Fruit fly (Drosophila melanogaster) whole organism, embryonic: ENCODE measurements around the gene Eip63E.

Source experiments
- Antp ChIP-seq: fragments of 200-800 bp; sonication (Bioruptor generic); optimal IDR thresholded peaks from 3 replicates; lab custom pipeline; 2016; ENCODE audit warnings: missing biosample characterization, missing genetic modification characterization
- Asciz ChIP-seq: fragments of 200-800 bp; sonication (Bioruptor generic); optimal IDR thresholded peaks from 2 replicates; lab custom pipeline; 2017; ENCODE audit warnings: missing biosample characterization, mild to moderate bottlenecking, missing genetic modification characterization, missing genetic modification reagents
- Atf-2 ChIP-seq: fragments of 200-800 bp; sonication (Bioruptor generic); optimal IDR thresholded peaks from 2 replicates; lab custom pipeline; 2016; ENCODE audit warnings: missing biosample characterization, missing genetic modification characterization
- Atf6 ChIP-seq: fragments of 200-800 bp; sonication (Bioruptor generic); IDR thresholded peaks from 2 replicates; pipeline ENCODE4 v1.3.6; 2022; ENCODE audit warnings: missing biosample characterization, missing genetic modification characterization
- Bgb ChIP-seq: fragments of 200-800 bp; sonication (Bioruptor generic); IDR thresholded peaks from 2 replicates; pipeline ENCODE4 v1.3.6; 2022; ENCODE audit warnings: missing biosample characterization, missing genetic modification characterization; ENCODE audit not compliant: partially characterized antibody
- CG11696 ChIP-seq: fragments of 200-800 bp; sonication (Bioruptor generic); IDR thresholded peaks from 2 replicates; pipeline ENCODE4 v1.3.6; 2022; ENCODE audit warnings: missing biosample characterization, missing genetic modification characterization
- CG12236 ChIP-seq: fragments of 200-800 bp; sonication (Bioruptor generic); optimal IDR thresholded peaks from 2 replicates; lab custom pipeline; 2016; ENCODE audit warnings: missing biosample characterization, missing genetic modification characterization
- CG14014 ChIP-seq: fragments of 200-800 bp; sonication (Bioruptor generic); IDR thresholded peaks from 2 replicates; pipeline ENCODE4 v1.3.6; 2022; ENCODE audit warnings: missing biosample characterization, missing genetic modification characterization
- CG15601 ChIP-seq: fragments of 200-800 bp; sonication (Bioruptor generic); optimal IDR thresholded peaks from 3 replicates; lab custom pipeline; 2019; ENCODE audit warnings: missing biosample characterization, mild to moderate bottlenecking, missing genetic modification characterization, moderate library complexity
- CG1647 ChIP-seq: fragments of 200-800 bp; sonication (Bioruptor generic); optimal IDR thresholded peaks from 3 replicates; lab custom pipeline; 2016; ENCODE audit warnings: missing biosample characterization, missing genetic modification characterization
- CG17361 ChIP-seq: fragments of 200-800 bp; sonication (Bioruptor generic); IDR thresholded peaks from 3 replicates; pipeline ENCODE4 v1.3.6; 2022; ENCODE audit warnings: missing biosample characterization, missing genetic modification characterization
- CG17568 ChIP-seq: fragments of 200-800 bp; sonication (Bioruptor generic); optimal IDR thresholded peaks from 2 replicates; lab custom pipeline; 2018; ENCODE audit warnings: missing biosample characterization, mild to moderate bottlenecking, missing genetic modification characterization, moderate library complexity
- CG2129 ChIP-seq: fragments of 200-800 bp; sonication (Bioruptor generic); IDR thresholded peaks from 2 replicates; pipeline ENCODE4 v1.3.6; 2022; ENCODE audit warnings: missing biosample characterization, missing genetic modification characterization; ENCODE audit not compliant: partially characterized antibody
- CG2202 ChIP-seq: fragments of 200-800 bp; sonication (Bioruptor generic); optimal IDR thresholded peaks from 2 replicates; lab custom pipeline; 2018; ENCODE audit warnings: missing biosample characterization, mild to moderate bottlenecking, missing genetic modification characterization
- CG31441 ChIP-seq: fragments of 200-800 bp; sonication (Bioruptor generic); IDR thresholded peaks from 2 replicates; pipeline ENCODE4 v1.3.6; 2022; ENCODE audit warnings: missing biosample characterization, missing genetic modification characterization
- CG33213 ChIP-seq: fragments of 200-800 bp; sonication (Bioruptor generic); optimal IDR thresholded peaks from 3 replicates; lab custom pipeline; 2016; ENCODE audit warnings: missing biosample characterization, missing genetic modification characterization
- CG9876 ChIP-seq: fragments of 200-800 bp; sonication (Bioruptor generic); optimal IDR thresholded peaks from 2 replicates; lab custom pipeline; 2016; ENCODE audit warnings: missing biosample characterization, missing genetic modification characterization
- CrebB ChIP-seq: fragments of 200-800 bp; sonication (Bioruptor generic); optimal IDR thresholded peaks from 3 replicates; lab custom pipeline; 2018; ENCODE audit warnings: missing biosample characterization, mild to moderate bottlenecking, missing genetic modification characterization
- D19A ChIP-seq: fragments of 200-800 bp; optimal IDR thresholded peaks from 3 replicates; lab custom pipeline; 2019; ENCODE audit warnings: missing biosample characterization, mild to moderate bottlenecking, missing genetic modification characterization, moderate library complexity
- Dbx ChIP-seq: fragments of 200-800 bp; sonication (Bioruptor generic); IDR thresholded peaks from 3 replicates; pipeline ENCODE4 v1.3.6; 2022; ENCODE audit warnings: missing biosample characterization, missing genetic modification characterization
- Deaf1 ChIP-seq: fragments of 200-800 bp; optimal IDR thresholded peaks from 3 replicates; lab custom pipeline; 2019; ENCODE audit warnings: missing biosample characterization, mild to moderate bottlenecking, missing genetic modification characterization, moderate library complexity
- Drgx ChIP-seq: fragments of 200-800 bp; sonication (Bioruptor generic); IDR thresholded peaks from 2 replicates; pipeline ENCODE4 v1.3.6; 2022; ENCODE audit warnings: missing biosample characterization, missing genetic modification characterization
- Fer2 ChIP-seq: fragments of 200-800 bp; sonication (Bioruptor generic); optimal IDR thresholded peaks from 2 replicates; lab custom pipeline; 2018; ENCODE audit warnings: missing biosample characterization, mild to moderate bottlenecking, missing genetic modification characterization, moderate library complexity
- Mrtf ChIP-seq: fragments of 200-800 bp; sonication (Bioruptor generic); IDR thresholded peaks from 3 replicates; pipeline ENCODE4 v1.3.6; 2022; ENCODE audit warnings: missing biosample characterization, missing genetic modification characterization
- Ravus ChIP-seq: fragments of 200-800 bp; sonication (Bioruptor generic); IDR thresholded peaks from 2 replicates; pipeline ENCODE4 v1.3.6; 2022; ENCODE audit warnings: missing biosample characterization, missing genetic modification characterization
- Spps ChIP-seq: fragments of 200-800 bp; sonication (Bioruptor generic); optimal IDR thresholded peaks from 2 replicates; lab custom pipeline; 2018; ENCODE audit warnings: missing biosample characterization, mild to moderate bottlenecking, missing genetic modification characterization
- ap ChIP-seq: fragments of 200-800 bp; sonication (Bioruptor generic); IDR thresholded peaks from 2 replicates; pipeline ENCODE4 v1.3.6; 2022; ENCODE audit warnings: missing biosample characterization, missing genetic modification characterization
- ase ChIP-seq: fragments of 200-800 bp; sonication (Bioruptor generic); IDR thresholded peaks from 3 replicates; pipeline ENCODE4 v1.3.6; 2022; ENCODE audit warnings: missing biosample characterization, missing genetic modification characterization
- bab2 ChIP-seq: fragments of 200-800 bp; sonication (Bioruptor generic); optimal IDR thresholded peaks from 2 replicates; lab custom pipeline; 2016; ENCODE audit warnings: missing biosample characterization, missing genetic modification characterization
- bigmax ChIP-seq: fragments of 200-800 bp; sonication (Bioruptor generic); optimal IDR thresholded peaks from 2 replicates; lab custom pipeline; 2018; ENCODE audit warnings: missing biosample characterization, mild to moderate bottlenecking, missing genetic modification characterization
- bsh ChIP-seq, 2 experiments: fragments of 200-800 bp; sonication (Bioruptor generic); optimal IDR thresholded peaks; 2 replicates each; lab custom pipeline; 2017 to 2018; ENCODE audit warnings: mild to moderate bottlenecking in 2 of 2, missing biosample characterization in 2 of 2, missing genetic modification characterization in 2 of 2, moderate library complexity in 1 of 2
- dmrt11E ChIP-seq: fragments of 200-800 bp; sonication (Bioruptor generic); optimal IDR thresholded peaks from 3 replicates; lab custom pipeline; 2018; ENCODE audit warnings: missing biosample characterization, mild to moderate bottlenecking, missing genetic modification characterization, moderate library complexity
- dysf ChIP-seq: fragments of 200-800 bp; sonication (Bioruptor generic); IDR thresholded peaks from 3 replicates; pipeline ENCODE4 v1.3.6; 2022; ENCODE audit warnings: missing biosample characterization, missing genetic modification characterization
- fd96Cb ChIP-seq: fragments of 200-800 bp; sonication (Bioruptor generic); optimal IDR thresholded peaks from 2 replicates; lab custom pipeline; 2018; ENCODE audit warnings: missing biosample characterization, mild to moderate bottlenecking, missing genetic modification characterization, moderate library complexity
- gfzf ChIP-seq: fragments of 200-800 bp; sonication (Bioruptor generic); optimal IDR thresholded peaks from 2 replicates; lab custom pipeline; 2016; ENCODE audit warnings: missing biosample characterization, mild to moderate bottlenecking, missing genetic modification characterization, moderate library complexity
- grau ChIP-seq: fragments of 200-800 bp; optimal IDR thresholded peaks from 3 replicates; lab custom pipeline; 2019; ENCODE audit warnings: missing biosample characterization, mild to moderate bottlenecking, missing genetic modification characterization, moderate library complexity
- ind ChIP-seq: fragments of 200-800 bp; sonication (Bioruptor generic); optimal IDR thresholded peaks from 3 replicates; lab custom pipeline; 2016; ENCODE audit warnings: missing biosample characterization, missing genetic modification characterization
- lov ChIP-seq, 2 experiments: fragments of 200-800 bp in 1 of 2; fragments of >200 bp in 1 of 2; sonication (Bioruptor generic) in 1 of 2; IDR thresholded peaks in 1 of 2; optimal IDR thresholded peaks in 1 of 2; 2 replicates in 1 of 2; 3 replicates in 1 of 2; pipeline versions ENCODE4 v1.3.6 to Lab custom; 2017 to 2022; ENCODE audit warnings: missing biosample characterization in 1 of 2, missing genetic modification characterization in 1 of 2
- nom ChIP-seq: fragments of 200-800 bp; sonication (Bioruptor generic); optimal IDR thresholded peaks from 2 replicates; lab custom pipeline; 2017; ENCODE audit warnings: missing biosample characterization, missing genetic modification characterization, mild to moderate bottlenecking, moderate library complexity, missing genetic modification reagents
- pros ChIP-seq: fragments of 200-800 bp; sonication (Bioruptor generic); optimal IDR thresholded peaks from 3 replicates; lab custom pipeline; 2019; ENCODE audit warnings: missing biosample characterization, mild to moderate bottlenecking, missing genetic modification characterization, moderate library complexity
- pum ChIP-seq: fragments of 200-800 bp; sonication (Bioruptor generic); optimal IDR thresholded peaks from 2 replicates; lab custom pipeline; 2016; ENCODE audit warnings: missing biosample characterization, missing genetic modification characterization
- sens ChIP-seq: fragments of 200-800 bp; sonication (Bioruptor generic); peaks from one replicate; lab custom pipeline; 2016; ENCODE audit warnings: missing biosample characterization, missing genetic modification characterization
- sima ChIP-seq: fragments of 200-800 bp; sonication (Bioruptor generic); optimal IDR thresholded peaks from 2 replicates; lab custom pipeline; 2016; ENCODE audit warnings: missing biosample characterization, missing genetic modification characterization
- sna ChIP-seq: fragments of 200-800 bp; sonication (Bioruptor generic); IDR thresholded peaks from 2 replicates; pipeline ENCODE4 v1.3.6; 2022; ENCODE audit warnings: missing biosample characterization, missing genetic modification characterization; ENCODE audit not compliant: partially characterized antibody
- wdn ChIP-seq: fragments of 200-800 bp; sonication (Bioruptor generic); IDR thresholded peaks from 2 replicates; pipeline ENCODE4 v1.3.6; 2022; ENCODE audit warnings: missing biosample characterization, missing genetic modification characterization
- z ChIP-seq: fragments of 200-800 bp; sonication (Bioruptor generic); IDR thresholded peaks from 3 replicates; pipeline ENCODE4 v1.3.6; 2022; ENCODE audit warnings: missing biosample characterization, missing genetic modification characterization
- zen ChIP-seq: fragments of 200-800 bp; sonication (Bioruptor generic); optimal IDR thresholded peaks from 3 replicates; lab custom pipeline; 2018; ENCODE audit warnings: missing biosample characterization, mild to moderate bottlenecking, missing genetic modification characterization, moderate library complexity

Eip63E gene

dm6 chr3L:3553932-3554331 is 38.4 kb downstream of the Eip63E start (continued):
- TF ChIP-seq dmrt11E (tag; lab: Kevin White, UChicago) (no peak), Spps (no peak), CG1647 (no peak), grau (tag; lab: Kevin White, UChicago) (no peak), sima (GFP tag; lab: Kevin White, UChicago) (no peak)

- peak; percentile 42; the same call in 1 of the 2 replicates for TF ChIP-seq Drgx
- TF ChIP-seq sna (GFP tag; lab: Robert Waterston, UW): no peak
- no peak for TF ChIP-seq zen
- TF ChIP-seq sens (GFP tag; lab: Kevin White, UChicago): peak; percentile 58
- peak in 1 of 2 experiments; percentile 1 for TF ChIP-seq bsh (GFP tag; optimal IDR thresholded peaks at IDR 0.05; lab: Kevin White, UChicago)
- peak; percentile 16 for TF ChIP-seq nom
These were observed 39.5 kb downstream of the Eip63E start for dm6 chr3L:3555094-3555493.

- TF ChIP-seq pros (GFP tag; lab: Kevin White, UChicago) (no peak), ase (GFP tag; lab: Robert Waterston, UW) (no peak), Fer2 (no peak), Atf-2 (peak; percentile 43), CG31441 (GFP tag; lab: Robert Waterston, UW) (peak; percentile 74), CG15601 (tag; lab: Kevin White, UChicago) (peak; percentile 61), CG14014 (0 out of 2 replicates have a peak, but pooled peaks have one; percentile 41), bab2 (GFP tag; lab: Kevin White, UChicago) (peak; percentile 50), Bgb (GFP tag; lab: Robert Waterston, UW) (no peak), Dbx (0 out of 3 replicates have a peak, but pooled peaks have one; percentile 27), lov (optimal IDR thresholded peaks at IDR 0.05; lab: Kevin White, UChicago) (no peak), lov (GFP tag; IDR thresholded peaks at IDR 0.05; lab: Robert Waterston, UW) (no peak), CG12236 (no peak), ap (GFP tag; lab: Robert Waterston, UW) (no peak), bigmax (GFP tag; lab: Kevin White, UChicago) (no peak), Atf6 (GFP tag; lab: Robert Waterston, UW) (0 out of 2 replicates have a peak, but pooled peaks have one; percentile 21), wdn (GFP tag; lab: Robert Waterston, UW) (no peak), ind (GFP tag; lab: Kevin White, UChicago) (peak; percentile 67), pum (GFP tag; lab: Kevin White, UChicago) (peak; percentile 45), Ravus (GFP tag; lab: Robert Waterston, UW) (peak; percentile 1; the same call in 1 of the 2 replicates), D19A (tag; lab: Kevin White, UChicago) (peak; percentile 52), CrebB (tag; lab: Kevin White, UChicago) (no peak), dysf (GFP tag; lab: Robert Waterston, UW) (peak; percentile 75), z (GFP tag; lab: Robert Waterston, UW) (no peak), CG17361 (peak; percentile 76), Deaf1 (tag; lab: Kevin White, UChicago) (no peak), fd96Cb (tag; lab: Kevin White, UChicago) (peak; percentile 67), CG9876 (GFP tag; lab: Kevin White, UChicago) (peak; percentile 21), CG33213 (peak; percentile 7), CG2202 (tag; lab: Kevin White, UChicago) (peak; percentile 2), CG2129 (no peak), Mrtf (GFP tag; lab: Robert Waterston, UW) (0 out of 3 replicates have a peak, but pooled peaks have one; percentile 39), CG17568 (GFP tag; lab: Kevin White, UChicago) (peak; percentile 13), Antp (GFP tag; lab: Kevin White, UChicago) (peak; percentile 24), bsh (GFP tag; optimal IDR thresholded peaks at IDR 0.05; lab: Kevin White, UChicago) (peak; percentile 75 to 84), CG11696 (GFP tag; lab: Robert Waterston, UW) (no peak), gfzf (GFP tag; lab: Kevin White, UChicago) (no peak), Asciz (GFP tag; lab: Kevin White, UChicago) (peak; percentile 40)
These were observed 40.9 kb downstream of the Eip63E start for dm6 chr3L:3556409-3556808.
